Fruit fly (Drosophila melanogaster): ENCODE results near the gene CG4593.

Gene CG4593

DNA sequence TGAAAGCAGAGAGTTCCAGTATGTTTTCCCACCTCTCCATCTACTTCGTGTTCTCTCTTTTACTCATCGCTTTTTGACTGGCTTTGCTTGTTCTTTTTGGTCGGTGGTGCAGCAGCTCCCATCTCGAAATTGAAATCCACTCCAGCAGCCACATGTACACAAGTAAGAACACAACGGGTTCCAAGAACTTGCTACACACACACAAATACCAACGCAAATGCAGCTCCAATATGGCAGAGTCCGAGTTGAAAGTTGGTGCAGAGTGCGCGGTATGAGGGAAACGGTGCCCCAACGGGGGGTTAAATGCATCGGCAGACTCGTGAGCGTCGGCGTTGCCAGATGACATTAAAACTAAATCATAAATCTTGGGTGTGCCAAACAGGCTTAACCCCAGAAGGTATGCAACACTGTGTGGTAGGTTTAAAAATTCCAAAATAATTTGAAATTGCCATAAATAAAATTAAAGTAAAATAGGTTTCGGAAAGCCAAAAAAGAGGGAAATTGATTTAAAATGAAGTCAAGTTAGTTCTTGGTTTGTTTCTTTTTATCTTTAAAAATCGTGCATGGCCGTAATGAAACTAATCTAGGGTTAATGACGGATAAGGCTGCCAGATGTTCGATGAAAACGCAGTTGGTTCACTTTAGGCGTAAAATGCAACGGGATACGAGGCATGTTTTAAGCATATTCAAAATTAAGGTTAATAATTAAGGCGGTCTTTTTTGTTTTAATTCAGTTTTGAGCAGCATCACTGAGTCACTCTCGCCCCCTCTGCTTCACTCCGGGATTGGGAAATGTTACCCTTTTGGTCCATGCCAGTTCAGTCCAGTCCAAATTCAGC is 15.8 kb upstream of the CG4593 start (continued):
- TF ChIP-seq Hr4 (GFP tag; optimal IDR thresholded peaks at IDR 0.05) = peak; percentile 74
- TF ChIP-seq CG8632 (GFP tag; optimal IDR thresholded peaks at IDR 0.05) = peak; percentile 78
- TF ChIP-seq eg (GFP tag; IDR thresholded peaks at IDR 0.05) = peak; percentile 77
- TF ChIP-seq CG10669 (GFP tag; optimal IDR thresholded peaks at IDR 0.05) = peak; percentile 89
- TF ChIP-seq CG3032 (tag; optimal IDR thresholded peaks at IDR 0.05) = peak; percentile 91
- TF ChIP-seq Sox102F (GFP tag; optimal IDR thresholded peaks at IDR 0.05) = peak; percentile 77
- TF ChIP-seq esn (GFP tag; optimal IDR thresholded peaks at IDR 0.05) = peak; percentile 87
- TF ChIP-seq net (GFP tag; optimal IDR thresholded peaks at IDR 0.05) = peak; percentile 86
- TF ChIP-seq cyc (GFP tag; optimal IDR thresholded peaks at IDR 0.05) = peak; percentile 90
- peak; percentile 82 for TF ChIP-seq CG1621 (tag; optimal IDR thresholded peaks at IDR 0.05)
- TF ChIP-seq svp (GFP tag) = peak; percentile 93
- TF ChIP-seq Sox15 (GFP tag; optimal IDR thresholded peaks at IDR 0.05) = peak; percentile 84
- peak; percentile 88 for TF ChIP-seq acj6 (GFP tag; optimal IDR thresholded peaks at IDR 0.05)
- peak; percentile 20 for TF ChIP-seq Blimp-1 (GFP tag; optimal IDR thresholded peaks at IDR 0.05)
- TF ChIP-seq salr (GFP tag; optimal IDR thresholded peaks at IDR 0.05) = peak; percentile 79 to 88
- peak; percentile 86 for TF ChIP-seq Ets21C (GFP tag; optimal IDR thresholded peaks at IDR 0.05)
- peak; percentile 90 for TF ChIP-seq OdsH (GFP tag; optimal IDR thresholded peaks at IDR 0.05)
- no peak for TF ChIP-seq fkh (GFP tag; optimal IDR thresholded peaks at IDR 0.05)
- TF ChIP-seq CG8119 (GFP tag; IDR thresholded peaks at IDR 0.05) = peak; percentile 79
- TF ChIP-seq dac (GFP tag; optimal IDR thresholded peaks at IDR 0.05) = peak; percentile 72
- TF ChIP-seq dsx (GFP tag; optimal IDR thresholded peaks at IDR 0.05; ENCODE audit: poor library complexity, severe bottlenecking) = peak; percentile 82
- peak; percentile 89 for TF ChIP-seq CG15336 (GFP tag; IDR thresholded peaks at IDR 0.05)
- TF ChIP-seq Hr38 (GFP tag; optimal IDR thresholded peaks at IDR 0.05) = no peak

DNA sequence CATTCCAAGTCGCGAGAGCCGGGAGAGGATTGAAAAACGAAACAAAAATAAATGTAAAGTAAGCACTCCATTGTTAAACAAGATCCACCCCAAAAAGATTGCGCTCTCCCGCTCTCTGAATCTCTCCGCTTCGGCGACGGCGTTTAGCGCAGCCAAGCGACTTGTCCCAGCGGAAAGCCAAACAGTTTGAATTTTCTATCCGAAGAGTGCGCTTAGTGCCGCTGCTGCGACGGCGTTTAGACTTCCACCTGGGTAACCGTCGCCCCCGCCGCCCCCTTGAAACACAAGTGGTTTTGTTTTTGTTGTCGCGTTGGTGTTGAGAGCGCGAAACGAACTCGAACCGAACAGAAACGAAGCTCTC is 15.2 kb upstream of the CG4593 start, which contains the start of gene Inx2:
TSS of gene Inx2 (plus strand) at position 181 of the 361 bp plus-strand sequence.
- peak; percentile 5 for TF ChIP-seq CG6276 (GFP tag; optimal IDR thresholded peaks at IDR 0.05)
- peak; percentile 48; the same call in 1 of the 2 replicates for TF ChIP-seq CG15336 (GFP tag; IDR thresholded peaks at IDR 0.05)
- peak; percentile 39 for TF ChIP-seq dsx (GFP tag; optimal IDR thresholded peaks at IDR 0.05; ENCODE audit: poor library complexity, severe bottlenecking)
- TF ChIP-seq vri (GFP tag; optimal IDR thresholded peaks at IDR 0.05) = peak; percentile 65
- peak; percentile 59 for TF ChIP-seq svp (GFP tag)
- TF ChIP-seq CG32006 (GFP tag; optimal IDR thresholded peaks at IDR 0.05) = no peak
- TF ChIP-seq Lpt (GFP tag; optimal IDR thresholded peaks at IDR 0.05) = peak; percentile 24
- TF ChIP-seq eg (GFP tag; IDR thresholded peaks at IDR 0.05) = peak; percentile 62; the same call in 1 of the 3 replicates
- no peak for TF ChIP-seq lz (GFP tag; optimal IDR thresholded peaks at IDR 0.05)
- no peak for TF ChIP-seq topi (GFP tag; optimal IDR thresholded peaks at IDR 0.05)
- TF ChIP-seq Gug (GFP tag; IDR thresholded peaks at IDR 0.05) = 0 out of 2 replicates have a peak, but pooled peaks have one; percentile 8
- no peak for TF ChIP-seq CG6808 (GFP tag; optimal IDR thresholded peaks at IDR 0.05)
- TF ChIP-seq Sox14 (GFP tag; optimal IDR thresholded peaks at IDR 0.05) = peak; percentile 22
- peak; percentile 22 for TF ChIP-seq Sox102F (GFP tag; optimal IDR thresholded peaks at IDR 0.05)
- peak; percentile 79 for TF ChIP-seq CG6854 (GFP tag; optimal IDR thresholded peaks at IDR 0.05)
- TF ChIP-seq fkh (GFP tag; optimal IDR thresholded peaks at IDR 0.05) = peak; percentile 71
- peak; percentile 13 for TF ChIP-seq CG3919 (GFP tag; optimal IDR thresholded peaks at IDR 0.05)
- TF ChIP-seq CG6163 (GFP tag; IDR thresholded peaks at IDR 0.05) = peak; percentile 74; the same call in 2 of the 3 replicates
- peak; percentile 25 to 29 for TF ChIP-seq ss (GFP tag; optimal IDR thresholded peaks at IDR 0.05)
- TF ChIP-seq Eip75B (GFP tag; optimal IDR thresholded peaks at IDR 0.05) = no peak
- peak; percentile 17 for TF ChIP-seq CG1621 (tag; optimal IDR thresholded peaks at IDR 0.05)
- peak; percentile 32 for TF ChIP-seq Eip78C (GFP tag)
- peak; percentile 42 for TF ChIP-seq CG9139 (GFP tag; optimal IDR thresholded peaks at IDR 0.05)
- TF ChIP-seq spab (GFP tag; optimal IDR thresholded peaks at IDR 0.05) = no peak
- TF ChIP-seq CG8119 (GFP tag; IDR thresholded peaks at IDR 0.05) = peak; percentile 71
- TF ChIP-seq fd85E (GFP tag; optimal IDR thresholded peaks at IDR 0.05) = peak; percentile 15

Data from whole organism, prepupa.